Worm (Caenorhabditis elegans) whole organism, young adult: Measurements from ENCODE around the gene ada-2.

Experiments used
- C06A6.2 ChIP-seq: fragments of 200-800 bp; sonication (Bioruptor generic); conservative IDR thresholded peaks from 2 replicates; pipeline ENCODE4 v1.3.6; 2022; ENCODE audit warnings: missing genetic modification characterization, missing compliant biosample characterization
- F57A8.1 ChIP-seq: fragments of 200-800 bp; sonication (Bioruptor generic); optimal IDR thresholded peaks from 2 replicates; lab custom pipeline; 2018; ENCODE audit warnings: mild to moderate bottlenecking, missing genetic modification characterization, moderate library complexity, missing compliant biosample characterization
- ccch-3 ChIP-seq: fragments of 200-800 bp; sonication (Bioruptor generic); optimal IDR thresholded peaks from 2 replicates; lab custom pipeline; 2018; ENCODE audit warnings: mild to moderate bottlenecking, missing genetic modification characterization, missing compliant biosample characterization
- ceh-91 ChIP-seq: fragments of 200-800 bp; sonication (Bioruptor generic); IDR thresholded peaks from 2 replicates; pipeline ENCODE4 v1.3.6; 2022; ENCODE audit warnings: missing genetic modification reagents, missing genetic modification characterization, missing compliant biosample characterization
- dpl-1 ChIP-seq: fragments of 150-350 bp; optimal IDR thresholded peaks from 2 replicates; lab custom pipeline; 2014; ENCODE audit warnings: missing biosample characterization, missing genetic modification reagents, missing genetic modification characterization
- hmg-1.2 ChIP-seq: fragments of 200-800 bp; sonication (Bioruptor generic); IDR thresholded peaks from 2 replicates; pipeline ENCODE4 v1.3.6; 2022; ENCODE audit warnings: missing genetic modification reagents, missing genetic modification characterization, missing compliant biosample characterization
- rec-8 ChIP-seq, 2 experiments: sonication (generic microtip); optimal IDR thresholded peaks; 2 replicates each; lab custom pipeline; 2016; ENCODE audit warnings: mild to moderate bottlenecking in 2 of 2, missing genetic modification characterization in 2 of 2, missing genetic modification reagents in 2 of 2, missing genotype in 2 of 2, missing biosample characterization in 1 of 2, missing compliant biosample characterization in 1 of 2, moderate library complexity in 1 of 2
- sdz-38 ChIP-seq: sonication (generic microtip); optimal IDR thresholded peaks from 2 replicates; lab custom pipeline; 2016; ENCODE audit warnings: missing genotype, missing genetic modification characterization, missing compliant biosample characterization
- unc-130 ChIP-seq: sonication (generic microtip); optimal IDR thresholded peaks from 2 replicates; lab custom pipeline; 2016; ENCODE audit warnings: missing genetic modification reagents, missing genetic modification characterization, missing compliant biosample characterization
- unc-62 ChIP-seq: fragments of 150-350 bp; optimal IDR thresholded peaks from 2 replicates; lab custom pipeline; 2014; ENCODE audit warnings: missing biosample characterization, missing genetic modification reagents, missing genetic modification characterization
- ztf-22 ChIP-seq: fragments of 200-800 bp; sonication (Bioruptor generic); optimal IDR thresholded peaks from 2 replicates; lab custom pipeline; 2018; ENCODE audit warnings: mild to moderate bottlenecking, missing genetic modification characterization, moderate library complexity, missing compliant biosample characterization

DNA sequence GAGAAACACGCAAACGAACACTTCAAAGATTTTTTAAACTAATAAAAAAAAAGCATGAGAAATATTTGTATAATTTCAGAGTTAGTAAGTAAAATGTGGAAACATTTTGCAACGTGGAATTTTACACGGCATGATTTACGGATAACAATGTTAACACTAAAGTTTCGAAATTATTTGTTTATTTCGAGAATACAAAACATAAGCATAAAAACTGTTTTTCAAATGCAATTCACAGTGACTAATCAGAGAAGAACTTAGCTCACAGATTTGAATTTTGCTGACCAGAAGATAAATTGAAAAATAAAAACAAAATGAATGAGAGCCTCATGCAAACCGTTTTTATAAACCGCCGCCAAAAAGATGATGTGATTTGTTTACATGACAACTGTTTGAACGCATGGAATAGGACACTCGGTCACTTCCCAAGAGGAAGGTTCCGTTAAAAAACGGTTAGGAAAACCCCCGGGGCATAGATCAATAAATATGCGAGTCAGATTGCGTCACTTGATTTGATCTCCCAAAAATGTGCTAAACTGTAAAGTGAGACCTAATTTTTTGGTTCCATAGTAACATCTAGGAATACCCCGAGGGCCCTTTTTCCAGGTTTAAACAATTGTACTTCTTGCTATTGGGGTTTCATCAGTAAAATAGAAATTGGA is 26.1 kb upstream of the ada-2 start, which contains the start of gene clh-3:
- TF ChIP-seq ztf-22 (no peak), C06A6.2 (no peak), ccch-3 (GFP tag; lab: Kevin White, UChicago) (no peak), unc-130 (no peak), rec-8 (tag; optimal IDR thresholded peaks at IDR 0.05; lab: Kevin White, UChicago) (no peak), unc-62 (GFP tag; lab: Kevin White, UChicago) (no peak), F57A8.1 (no peak), ceh-91 (GFP tag; lab: Robert Waterston, UW) (no peak), sdz-38 (tag; lab: Kevin White, UChicago) (no peak), dpl-1 (GFP tag; lab: Kevin White, UChicago) (no peak), hmg-1.2 (GFP tag; lab: Robert Waterston, UW) (no peak)
